Worm (Caenorhabditis elegans): Measurements from ENCODE around the gene exos-8.

Gene exos-8

ce11 chrII:6782738-6783163, 41.3 kb downstream of the exos-8 start:
- TF ChIP-seq ztf-11 (tag; optimal IDR thresholded peaks at IDR 0.05) (no peak), unc-86 (tag; optimal IDR thresholded peaks at IDR 0.05) (peak; percentile 32), fkh-4 (tag; optimal IDR thresholded peaks at IDR 0.05; ENCODE audit: borderline replicate concordance) (no peak), nhr-47 (tag; optimal IDR thresholded peaks at IDR 0.05) (peak; percentile 65), ets-5 (GFP tag; IDR thresholded peaks at IDR 0.05) (no peak), ceh-82 (tag; optimal IDR thresholded peaks at IDR 0.05) (peak in 1 of 3 experiments; percentile 61), tbx-2 (tag; optimal IDR thresholded peaks at IDR 0.05) (peak; percentile 15), unc-130 (tag; optimal IDR thresholded peaks at IDR 0.05) (peak; percentile 81), rnt-1 (tag; optimal IDR thresholded peaks at IDR 0.05) (peak; percentile 55), grh-1 (GFP tag; IDR thresholded peaks at IDR 0.05) (no peak), snu-23 (GFP tag; optimal IDR thresholded peaks at IDR 0.05) (peak; percentile 58), fkh-10 (GFP tag; optimal IDR thresholded peaks at IDR 0.05) (peak; percentile 1), pag-3 (tag; optimal IDR thresholded peaks at IDR 0.05; ENCODE audit: borderline replicate concordance, insufficient read depth) (no peak), mdl-1 (tag; optimal IDR thresholded peaks at IDR 0.05) (peak in 1 of 2 experiments; percentile 17), lin-14 (GFP tag; optimal IDR thresholded peaks at IDR 0.05) (peak; percentile 87), dsc-1 (tag; optimal IDR thresholded peaks at IDR 0.05) (no peak), nhr-19 (GFP tag; conservative IDR thresholded peaks at IDR 0.05) (no peak; the same call in 1 of the 2 replicates), egl-13 (tag; optimal IDR thresholded peaks at IDR 0.05) (peak; percentile 56), pax-3 (tag; optimal IDR thresholded peaks at IDR 0.05) (peak; percentile 70), dpl-1 (GFP tag; optimal IDR thresholded peaks at IDR 0.05) (peak; percentile 1 to 44 (median 30)), lir-3 (tag; optimal IDR thresholded peaks at IDR 0.05; ENCODE audit: poor library complexity) (peak; percentile 7), fos-1 (tag; optimal IDR thresholded peaks at IDR 0.05) (no peak), fkh-8 (tag; optimal IDR thresholded peaks at IDR 0.05) (peak; percentile 84), C16A3.4 (tag; optimal IDR thresholded peaks at IDR 0.05) (peak; percentile 36), irx-1 (tag; optimal IDR thresholded peaks at IDR 0.05) (peak; percentile 16), lin-35 (GFP tag; optimal IDR thresholded peaks at IDR 0.05) (peak; percentile 32 to 60), jun-1 (tag; optimal IDR thresholded peaks at IDR 0.05) (peak; percentile 51), xbp-1 (tag; optimal IDR thresholded peaks at IDR 0.05) (peak; percentile 7), nhr-90 (tag; optimal IDR thresholded peaks at IDR 0.05; ENCODE audit: poor library complexity) (no peak), mep-1 (tag; optimal IDR thresholded peaks at IDR 0.05) (peak; percentile 50), sptf-1 (tag; optimal IDR thresholded peaks at IDR 0.05) (no peak), isw-1 (GFP tag; IDR thresholded peaks at IDR 0.05) (peak; percentile 52), lsy-2 (tag; optimal IDR thresholded peaks at IDR 0.05) (peak; percentile 49 to 75), lin-15B (tag; optimal IDR thresholded peaks at IDR 0.05) (peak; percentile 48), lin-39 (tag; optimal IDR thresholded peaks at IDR 0.05) (peak; percentile 15), nhr-20 (tag; optimal IDR thresholded peaks at IDR 0.05) (peak; percentile 43), unc-98 (GFP tag; IDR thresholded peaks at IDR 0.05) (no peak), nhr-85 (tag) (peak; percentile 20), nhr-28 (tag; optimal IDR thresholded peaks at IDR 0.05) (no peak), unc-30 (tag; optimal IDR thresholded peaks at IDR 0.05) (no peak), swsn-7 (tag; optimal IDR thresholded peaks at IDR 0.05) (peak; percentile 37), Y116A8C.19 (tag; optimal IDR thresholded peaks at IDR 0.05; ENCODE audit: borderline replicate concordance) (no peak), pqm-1 (tag; optimal IDR thresholded peaks at IDR 0.05) (no peak), skn-1 (tag; optimal IDR thresholded peaks at IDR 0.05) (peak; percentile 65), zip-4 (GFP tag; optimal IDR thresholded peaks at IDR 0.05) (peak; percentile 93), nhr-12 (tag; optimal IDR thresholded peaks at IDR 0.05) (no peak), ztf-4 (tag; optimal IDR thresholded peaks at IDR 0.05) (peak; percentile 36), nhr-11 (tag; optimal IDR thresholded peaks at IDR 0.05) (no peak), elt-3 (tag; optimal IDR thresholded peaks at IDR 0.05) (peak in 1 of 6 experiments; percentile 8), unc-62 (GFP tag; optimal IDR thresholded peaks at IDR 0.05) (no peak), nhr-71 (tag; optimal IDR thresholded peaks at IDR 0.05) (peak; percentile 75), snpc-4 (tag; optimal IDR thresholded peaks at IDR 0.05) (peak; percentile 40)

All from whole organism, L1 larva.